Worm (Caenorhabditis elegans): ENCODE data around the gene grd-4.

grd-4 gene

ce11 chrX:8476308-8476707 lies 24.7 kb upstream of the grd-4 start (continued):
- TF ChIP-seq F37B4.10 (GFP tag; IDR thresholded peaks at IDR 0.05): no peak
- TF ChIP-seq nhr-27 (tag; optimal IDR thresholded peaks at IDR 0.05): no peak

- no peak for TF ChIP-seq cebp-1 (GFP tag; IDR thresholded peaks at IDR 0.05)
- peak; percentile 49 for TF ChIP-seq cebp-1 (tag; optimal IDR thresholded peaks at IDR 0.05)
- 0 out of 2 replicates have a peak, but pooled peaks have one; percentile 20 for TF ChIP-seq Y53G8AR.9 (GFP tag; conservative IDR thresholded peaks at IDR 0.05)
- peak; percentile 63 for TF ChIP-seq die-1 (tag; optimal IDR thresholded peaks at IDR 0.05)
- peak; percentile 90 for TF ChIP-seq ztf-26 (tag; optimal IDR thresholded peaks at IDR 0.05)
- TF ChIP-seq hmg-1.2 (GFP tag; IDR thresholded peaks at IDR 0.05): peak; percentile 22; the same call in 1 of the 2 replicates
- no peak for TF ChIP-seq F23B12.7 (tag; optimal IDR thresholded peaks at IDR 0.05; ENCODE audit: insufficient read depth)
- TF ChIP-seq hlh-12 (tag; optimal IDR thresholded peaks at IDR 0.05): no peak
- peak; percentile 51 for TF ChIP-seq ceh-27 (GFP tag; optimal IDR thresholded peaks at IDR 0.05)
- TF ChIP-seq F22D6.2 (tag; optimal IDR thresholded peaks at IDR 0.05): peak; percentile 60
- no peak for TF ChIP-seq snpc-4 (GFP tag; optimal IDR thresholded peaks at IDR 0.05)
- peak in 1 of 4 experiments; percentile 3 for TF ChIP-seq snpc-4 (tag; optimal IDR thresholded peaks at IDR 0.05)
- peak; percentile 27 for TF ChIP-seq nhr-80 (tag; optimal IDR thresholded peaks at IDR 0.05)
- no peak for TF ChIP-seq let-526 (GFP tag; IDR thresholded peaks at IDR 0.05)
- no peak for TF ChIP-seq ceh-58 (GFP tag; IDR thresholded peaks at IDR 0.05)
- peak; percentile 32; the same call in 1 of the 2 replicates for TF ChIP-seq B0336.3 (GFP tag; IDR thresholded peaks at IDR 0.05)
- TF ChIP-seq K11D2.4 (GFP tag; IDR thresholded peaks at IDR 0.05): peak; percentile 61; the same call in 1 of the 2 replicates
- peak; percentile 48; the same call in 1 of the 2 replicates for TF ChIP-seq lin-26 (GFP tag; IDR thresholded peaks at IDR 0.05)
- 0 out of 2 replicates have a peak, but pooled peaks have one; percentile 40 for TF ChIP-seq nfyb-1 (GFP tag; IDR thresholded peaks at IDR 0.05)
- TF ChIP-seq lin-40 (tag; optimal IDR thresholded peaks at IDR 0.05): peak; percentile 82
- TF ChIP-seq Y95B8A.8 (GFP tag; IDR thresholded peaks at IDR 0.05): no peak
- peak; percentile 79 for TF ChIP-seq C06A6.2 (GFP tag; conservative IDR thresholded peaks at IDR 0.05)
- TF ChIP-seq somi-1 (GFP tag; optimal IDR thresholded peaks at IDR 0.05): peak; percentile 81
- TF ChIP-seq F49E8.2 (tag; optimal IDR thresholded peaks at IDR 0.05; ENCODE audit: insufficient read depth): no peak
- TF ChIP-seq chd-7 (tag; optimal IDR thresholded peaks at IDR 0.05): peak; percentile 58
- 0 out of 2 replicates have a peak, but pooled peaks have one; percentile 18 for TF ChIP-seq mcd-1 (GFP tag; IDR thresholded peaks at IDR 0.05)
- peak; percentile 35 for TF ChIP-seq gei-17 (GFP tag; optimal IDR thresholded peaks at IDR 0.05)
These were observed 23.8 kb upstream of the grd-4 start for ce11 chrX:8477048-8477806.

ce11 chrX:8479050-8479449 lies 22.0 kb upstream of the grd-4 start:
- TF ChIP-seq D2030.7 (GFP tag; IDR thresholded peaks at IDR 0.05): no peak
- TF ChIP-seq K12H6.12 (tag; optimal IDR thresholded peaks at IDR 0.05): peak; percentile 2
- peak; percentile 66; the same call in 1 of the 2 replicates for TF ChIP-seq madf-3 (GFP tag; IDR thresholded peaks at IDR 0.05)

- TF ChIP-seq ZK185.1 (tag; optimal IDR thresholded peaks at IDR 0.05; ENCODE audit: poor library complexity, severe bottlenecking) (no peak), madf-8 (GFP tag; conservative IDR thresholded peaks at IDR 0.05) (no peak), ceh-79 (tag; optimal IDR thresholded peaks at IDR 0.05) (no peak), tbx-9 (tag; optimal IDR thresholded peaks at IDR 0.05; ENCODE audit: borderline replicate concordance) (no peak)
These were observed 19.3 kb upstream of the grd-4 start for ce11 chrX:8481716-8482115.

Data from whole organism, young adult.